Worm (Caenorhabditis elegans) whole organism, L2 larva: Measurements from ENCODE around the gene str-238.
A peak's percentile ranks its signal among the peaks of the same experiment; 100 is the strongest.

Experiments used
- C34F6.9 ChIP-seq: fragments of 150-350 bp; optimal IDR thresholded peaks from 2 replicates; lab custom pipeline; 2014; ENCODE audit warnings: missing biosample characterization, missing genetic modification characterization
- F13H6.1 ChIP-seq: sonication (generic microtip); optimal IDR thresholded peaks from 2 replicates; lab custom pipeline; 2016; ENCODE audit warnings: missing genetic modification characterization, missing compliant biosample characterization
- R02D3.7 ChIP-seq: fragments of 150-350 bp; optimal IDR thresholded peaks from 2 replicates; lab custom pipeline; 2014; ENCODE audit warnings: missing biosample characterization, missing genetic modification characterization
- Y55F3AM.14 ChIP-seq: fragments of 200-800 bp; sonication (Bioruptor generic); optimal IDR thresholded peaks from 2 replicates; lab custom pipeline; 2018; ENCODE audit warnings: mild to moderate bottlenecking, missing genetic modification characterization, missing compliant biosample characterization
- ZK546.5 ChIP-seq: sonication (generic microtip); optimal IDR thresholded peaks from 2 replicates; lab custom pipeline; 2017; ENCODE audit warnings: missing biosample characterization, missing genetic modification characterization
- alr-1 ChIP-seq: fragments of 150-350 bp; optimal IDR thresholded peaks from 2 replicates; lab custom pipeline; 2014; ENCODE audit warnings: missing biosample characterization, missing genetic modification characterization
- ama-1 ChIP-seq: fragments of 150-350 bp; optimal IDR thresholded peaks from 2 replicates; lab custom pipeline; 2018; ENCODE audit warnings: inconsistent platforms
- blmp-1 ChIP-seq: sonication (generic microtip); optimal IDR thresholded peaks from 2 replicates; lab custom pipeline; 2017; ENCODE audit warnings: missing genetic modification characterization, mild to moderate bottlenecking, missing compliant biosample characterization, antibody characterized with exemption, moderate library complexity; ENCODE audit not compliant: insufficient read depth
- ceh-82 ChIP-seq: fragments of 150-350 bp; optimal IDR thresholded peaks from 2 replicates; lab custom pipeline; 2014; ENCODE audit warnings: missing biosample characterization, missing genetic modification characterization
- dmd-4 ChIP-seq: sonication (generic microtip); optimal IDR thresholded peaks from 2 replicates; lab custom pipeline; 2017; ENCODE audit warnings: missing biosample characterization, missing genetic modification characterization
- egl-27 ChIP-seq: sonication (generic microtip); optimal IDR thresholded peaks from 3 replicates; lab custom pipeline; 2017; ENCODE audit warnings: missing biosample characterization, missing genetic modification reagents, missing genetic modification characterization
- elt-1 ChIP-seq: fragments of 150-350 bp; optimal IDR thresholded peaks from 2 replicates; lab custom pipeline; 2014; ENCODE audit warnings: missing biosample characterization, missing genetic modification characterization
- elt-3 ChIP-seq: sonication (generic microtip); optimal IDR thresholded peaks from 2 replicates; lab custom pipeline; 2017; ENCODE audit warnings: missing biosample characterization, missing genetic modification characterization
- fos-1 ChIP-seq: fragments of 150-350 bp; optimal IDR thresholded peaks from 2 replicates; lab custom pipeline; 2014; ENCODE audit warnings: missing biosample characterization, missing genetic modification characterization
- lin-11 ChIP-seq: fragments of 150-350 bp; sonication (generic microtip); optimal IDR thresholded peaks from 2 replicates; lab custom pipeline; 2014; ENCODE audit warnings: missing biosample characterization, missing genetic modification characterization, inconsistent platforms, mixed read lengths
- lin-13 ChIP-seq: fragments of 150-350 bp; optimal IDR thresholded peaks from 2 replicates; lab custom pipeline; 2014; ENCODE audit warnings: missing biosample characterization, missing genetic modification reagents, missing genetic modification characterization
- lin-39 ChIP-seq: fragments of 150-350 bp; optimal IDR thresholded peaks from 2 replicates; lab custom pipeline; 2014; ENCODE audit warnings: missing biosample characterization, missing genetic modification reagents, missing genetic modification characterization
- lsy-2 ChIP-seq, 2 experiments: fragments of 150-350 bp in 1 of 2; sonication (generic microtip) in 1 of 2; optimal IDR thresholded peaks; 2 replicates each; lab custom pipeline; 2014 to 2017; ENCODE audit warnings: missing biosample characterization in 2 of 2, missing genetic modification characterization in 2 of 2
- mab-5 ChIP-seq: fragments of 150-350 bp; optimal IDR thresholded peaks from 2 replicates; lab custom pipeline; 2014; ENCODE audit warnings: missing biosample characterization, missing genetic modification characterization
- mbf-1 ChIP-seq: sonication (generic microtip); optimal IDR thresholded peaks from 2 replicates; lab custom pipeline; 2017; ENCODE audit warnings: missing biosample characterization, missing genetic modification characterization
- nhr-10 ChIP-seq: sonication (generic microtip); optimal IDR thresholded peaks from 2 replicates; lab custom pipeline; 2017; ENCODE audit warnings: missing biosample characterization, missing genetic modification characterization
- nhr-129 ChIP-seq: fragments of 150-350 bp; optimal IDR thresholded peaks from 2 replicates; lab custom pipeline; 2014; ENCODE audit warnings: missing biosample characterization, missing genetic modification characterization
- nhr-21 ChIP-seq: fragments of 150-350 bp; optimal IDR thresholded peaks from 2 replicates; lab custom pipeline; 2014; ENCODE audit warnings: missing biosample characterization, missing genetic modification characterization
- nhr-23 ChIP-seq: fragments of 150-350 bp; optimal IDR thresholded peaks from 2 replicates; lab custom pipeline; 2014; ENCODE audit warnings: missing biosample characterization, missing genetic modification reagents, missing genetic modification characterization
- nhr-237 ChIP-seq: fragments of 150-350 bp; optimal IDR thresholded peaks from 2 replicates; lab custom pipeline; 2014; ENCODE audit warnings: missing biosample characterization, missing genetic modification characterization
- nhr-6 ChIP-seq: fragments of 150-350 bp; optimal IDR thresholded peaks from 2 replicates; lab custom pipeline; 2014; ENCODE audit warnings: missing biosample characterization, missing genetic modification characterization
- nhr-77 ChIP-seq: fragments of 150-350 bp; optimal IDR thresholded peaks from 2 replicates; lab custom pipeline; 2014; ENCODE audit warnings: missing biosample characterization, missing genetic modification characterization
- peb-1 ChIP-seq: fragments of 150-350 bp; optimal IDR thresholded peaks from 2 replicates; lab custom pipeline; 2014; ENCODE audit warnings: missing biosample characterization, missing genetic modification characterization
- skn-1 ChIP-seq: sonication (generic microtip); optimal IDR thresholded peaks from 2 replicates; lab custom pipeline; 2017; ENCODE audit warnings: missing biosample characterization, missing genetic modification characterization
- sma-9 ChIP-seq, 2 experiments: fragments of 150-350 bp in 1 of 2; sonication (generic microtip) in 1 of 2; optimal IDR thresholded peaks; 2 replicates each; lab custom pipeline; 2014 to 2016; ENCODE audit warnings: missing genetic modification characterization in 2 of 2, mild to moderate bottlenecking in 1 of 2, missing biosample characterization in 1 of 2, missing compliant biosample characterization in 1 of 2, missing genetic modification reagents in 1 of 2, moderate library complexity in 1 of 2
- snpc-4 ChIP-seq: fragments of 150-350 bp; optimal IDR thresholded peaks from 2 replicates; lab custom pipeline; 2014; ENCODE audit warnings: missing biosample characterization, missing genetic modification characterization
- unc-55 ChIP-seq: fragments of 150-350 bp; sonication (generic microtip); optimal IDR thresholded peaks from 3 replicates; lab custom pipeline; 2014; ENCODE audit warnings: missing biosample characterization, missing genetic modification reagents, missing genetic modification characterization
- ztf-11 ChIP-seq: sonication (generic microtip); optimal IDR thresholded peaks from 2 replicates; lab custom pipeline; 2017; ENCODE audit warnings: missing biosample characterization, missing genetic modification characterization
- ztf-4 ChIP-seq: fragments of 150-350 bp; optimal IDR thresholded peaks from 2 replicates; lab custom pipeline; 2014; ENCODE audit warnings: missing biosample characterization, missing genetic modification characterization

str-238 gene

DNA sequence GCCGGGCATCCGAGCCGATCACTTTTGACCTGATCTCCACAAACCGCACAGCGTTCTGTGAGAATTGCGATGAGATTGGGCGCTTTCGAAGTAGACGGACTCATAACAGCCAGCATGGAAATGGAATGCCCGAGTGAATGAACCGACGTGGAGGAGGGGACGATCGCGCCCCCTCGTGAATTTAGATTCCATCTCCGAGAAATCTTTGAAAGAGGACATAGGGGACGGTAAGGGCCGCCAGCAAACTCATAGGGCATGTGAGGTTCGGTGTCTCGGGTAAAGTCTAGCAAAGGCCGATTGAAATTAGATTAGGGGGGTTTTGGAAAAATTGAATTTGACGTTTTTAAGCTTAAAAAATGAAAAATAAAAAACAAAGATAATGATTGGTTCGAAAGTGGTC, 39.7 kb downstream of the str-238 start, which contains the start of gene nhr-270:
TSS of gene nhr-270 (minus strand) at position 257 of the 400 bp plus-strand sequence.
- TF ChIP-seq blmp-1 (tag; lab: Kevin White, UChicago) = no peak
- no peak for TF ChIP-seq ztf-11 (tag; lab: Kevin White, UChicago)
- TF ChIP-seq, all 48 proteins: peak for 0

DNA sequence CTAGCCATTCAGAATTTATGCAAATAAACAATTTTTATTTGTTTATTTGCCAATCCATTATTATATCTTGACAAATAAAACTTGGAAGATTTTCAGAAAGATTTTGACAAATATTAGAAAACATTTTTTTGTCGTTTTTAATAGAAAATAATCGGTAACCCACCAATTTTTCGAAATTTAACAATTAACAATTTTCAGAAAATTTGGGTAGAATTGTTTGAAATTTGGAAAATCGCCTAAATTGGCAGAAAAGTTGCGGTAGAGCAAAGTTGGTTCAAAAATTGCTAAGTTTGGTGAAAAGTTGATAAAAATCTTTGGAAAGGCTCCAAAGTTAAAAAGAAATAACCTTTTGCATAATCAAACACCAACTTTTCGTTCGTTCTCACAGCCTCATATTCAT, 43.4 kb downstream of the str-238 start:
- no peak for TF ChIP-seq lin-11 (tag; lab: Kevin White, UChicago)
- no peak for TF ChIP-seq nhr-6 (tag; lab: Kevin White, UChicago)
- no peak for TF ChIP-seq mbf-1 (tag; lab: Kevin White, UChicago)
- TF ChIP-seq alr-1 (tag; lab: Kevin White, UChicago) = no peak
- TF ChIP-seq peb-1 (tag; lab: Kevin White, UChicago) = no peak
- TF ChIP-seq ztf-11 (tag; lab: Kevin White, UChicago) = no peak
- TF ChIP-seq nhr-21 (tag; lab: Kevin White, UChicago) = no peak
- TF ChIP-seq R02D3.7 (tag; lab: Kevin White, UChicago) = no peak
- TF ChIP-seq blmp-1 (tag; lab: Kevin White, UChicago) = no peak
- TF ChIP-seq ztf-4 = no peak
- no peak for TF ChIP-seq nhr-23 (tag; lab: Kevin White, UChicago)
- no peak for TF ChIP-seq nhr-77 (tag; lab: Kevin White, UChicago)
- TF ChIP-seq nhr-129 (tag; lab: Kevin White, UChicago) = no peak
- no peak for TF ChIP-seq snpc-4 (tag; lab: Kevin White, UChicago)
- no peak for TF ChIP-seq Y55F3AM.14 (GFP tag; lab: Kevin White, UChicago)
- no peak for TF ChIP-seq sma-9 (GFP tag; optimal IDR thresholded peaks at IDR 0.05; lab: Kevin White, UChicago)
- no peak for TF ChIP-seq sma-9 (tag; optimal IDR thresholded peaks at IDR 0.05; lab: Kevin White, UChicago)
- no peak for TF ChIP-seq nhr-10 (tag; lab: Kevin White, UChicago)
- TF ChIP-seq dmd-4 (tag; lab: Kevin White, UChicago) = no peak

DNA sequence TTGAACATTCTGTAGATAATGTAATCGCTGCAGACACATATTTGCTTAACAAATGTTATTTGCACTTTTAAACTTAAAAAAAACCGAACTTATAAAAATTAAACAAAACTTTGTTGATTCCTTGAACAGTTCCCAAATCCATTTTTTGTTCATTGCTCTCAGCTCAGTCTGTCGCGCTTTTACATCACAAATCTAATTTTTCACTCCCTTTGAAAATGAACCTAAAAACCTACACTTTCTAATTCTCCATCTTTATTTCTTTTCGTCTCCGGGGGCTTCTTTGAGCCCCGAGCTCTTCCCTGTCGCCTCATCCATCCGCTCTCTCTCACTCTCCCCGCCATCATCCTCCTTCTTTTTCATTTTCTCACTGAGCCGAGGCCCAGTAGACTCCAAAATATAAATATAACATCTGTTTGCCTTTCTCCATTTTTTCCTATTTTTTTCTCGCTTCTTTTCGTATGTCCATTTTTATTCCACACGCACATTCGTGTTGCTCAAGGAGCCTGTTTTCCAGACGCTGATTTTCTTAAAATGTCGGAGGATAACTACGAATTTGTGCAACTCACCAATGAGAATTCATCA, 45.5 kb downstream of the str-238 start, which contains the start of gene R13D11.4:
TSS of gene R13D11.4 (plus strand) at position 532 of the 582 bp plus-strand sequence.
- TF ChIP-seq ceh-82 = no peak
- TF ChIP-seq sma-9 (GFP tag; optimal IDR thresholded peaks at IDR 0.05; lab: Kevin White, UChicago) = no peak
- TF ChIP-seq sma-9 (tag; optimal IDR thresholded peaks at IDR 0.05; lab: Kevin White, UChicago) = no peak
- TF ChIP-seq R02D3.7 (tag; lab: Kevin White, UChicago) = no peak
- no peak for TF ChIP-seq egl-27 (tag; lab: Kevin White, UChicago)
- peak; percentile 23 for TF ChIP-seq unc-55 (GFP tag; lab: Kevin White, UChicago)
- no peak for TF ChIP-seq peb-1 (tag; lab: Kevin White, UChicago)
- no peak for TF ChIP-seq elt-1
- TF ChIP-seq mbf-1 (tag; lab: Kevin White, UChicago) = no peak
- no peak for TF ChIP-seq nhr-21 (tag; lab: Kevin White, UChicago)
- TF ChIP-seq dmd-4 (tag; lab: Kevin White, UChicago) = no peak
- TF ChIP-seq ztf-11 (tag; lab: Kevin White, UChicago) = no peak
- TF ChIP-seq lin-39 (tag; lab: Kevin White, UChicago) = no peak
- TF ChIP-seq F13H6.1 (tag; lab: Kevin White, UChicago) = peak; percentile 11
- TF ChIP-seq C34F6.9 (tag; lab: Kevin White, UChicago) = no peak
- TF ChIP-seq Y55F3AM.14 (GFP tag; lab: Kevin White, UChicago) = no peak

DNA sequence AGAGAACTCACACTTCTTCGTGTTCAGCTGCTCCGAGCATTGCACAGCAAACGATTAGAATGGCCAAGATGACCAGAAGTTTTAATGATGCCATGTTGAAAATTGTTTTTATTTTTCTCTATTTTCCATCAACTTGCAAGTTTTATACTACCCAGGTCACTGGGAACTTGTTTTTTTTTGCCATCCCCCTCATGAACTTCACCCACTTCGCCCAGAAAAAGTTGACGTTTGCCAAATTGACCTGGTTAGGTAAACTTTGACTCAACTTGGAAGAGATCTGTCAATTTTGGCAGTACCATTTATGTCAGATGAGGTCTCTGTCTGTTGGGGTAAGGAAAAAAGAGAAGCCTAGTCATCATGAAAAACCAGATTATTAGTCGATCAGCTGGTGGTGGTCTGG, 48.3 kb downstream of the str-238 start, which contains the start of gene R13D11.10:
TSS of gene R13D11.10 (minus strand) at position 101 of the 400 bp plus-strand sequence.
- TF ChIP-seq ztf-4 = no peak
- TF ChIP-seq unc-55 (GFP tag; lab: Kevin White, UChicago) = no peak
- TF ChIP-seq mab-5 (tag; lab: Kevin White, UChicago) = no peak
- no peak for TF ChIP-seq nhr-237 (tag; lab: Kevin White, UChicago)
- TF ChIP-seq ama-1 (lab: Kevin White, UChicago) = no peak
- TF ChIP-seq F13H6.1 (tag; lab: Kevin White, UChicago) = no peak
- no peak for TF ChIP-seq lsy-2 (tag; optimal IDR thresholded peaks at IDR 0.05; lab: Kevin White, UChicago)
- TF ChIP-seq blmp-1 (tag; lab: Kevin White, UChicago) = no peak
- TF ChIP-seq, all 48 proteins: peak for 0

DNA sequence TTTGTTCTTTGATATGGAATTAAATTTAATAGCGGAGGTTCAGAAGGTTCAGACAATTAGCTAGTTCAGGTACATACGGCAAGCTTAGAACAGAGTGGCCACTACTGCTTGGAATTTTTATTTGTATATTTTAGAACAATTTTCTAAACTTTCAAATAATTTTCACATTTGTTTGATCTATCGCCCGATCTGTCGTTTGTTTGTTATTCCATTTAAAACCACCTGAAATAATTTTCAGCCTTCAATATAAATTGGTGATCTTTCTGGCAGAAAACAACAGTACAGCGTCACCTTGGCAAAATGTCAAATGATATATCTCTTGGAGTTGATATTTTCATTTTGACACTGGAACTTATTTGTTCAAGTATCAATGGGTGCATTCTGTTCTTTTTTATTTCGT, 49.9 kb downstream of the str-238 start, which contains the start of gene R13D11.3:
TSS of gene R13D11.3 (plus strand) at position 301 of the 400 bp plus-strand sequence.
- no peak for TF ChIP-seq sma-9 (GFP tag; optimal IDR thresholded peaks at IDR 0.05; lab: Kevin White, UChicago)
- TF ChIP-seq sma-9 (tag; optimal IDR thresholded peaks at IDR 0.05; lab: Kevin White, UChicago) = no peak
- no peak for TF ChIP-seq lin-13 (GFP tag; lab: Kevin White, UChicago)
- no peak for TF ChIP-seq nhr-21 (tag; lab: Kevin White, UChicago)
- no peak for TF ChIP-seq skn-1 (tag; lab: Kevin White, UChicago)
- TF ChIP-seq elt-3 (tag; lab: Kevin White, UChicago) = no peak
- TF ChIP-seq ZK546.5 = no peak
- TF ChIP-seq nhr-6 (tag; lab: Kevin White, UChicago) = no peak
- no peak for TF ChIP-seq nhr-237 (tag; lab: Kevin White, UChicago)
- no peak for TF ChIP-seq fos-1 (tag; lab: Kevin White, UChicago)
- TF ChIP-seq elt-1 = no peak
- TF ChIP-seq, all 48 proteins: peak for 0
